Fruit fly (Drosophila melanogaster): Measurements from ENCODE around the gene CG14109.

- TF ChIP-seq h (optimal IDR thresholded peaks at IDR 0.05) (no peak), ttk (optimal IDR thresholded peaks at IDR 0.05) (no peak), Myc (optimal IDR thresholded peaks at IDR 0.05) (no peak), insv (optimal IDR thresholded peaks at IDR 0.05) (no peak)
Measured at dm6 chr3L:13452281-13452680, 11.6 kb downstream of the CG14109 start.
